Fruit fly (Drosophila melanogaster) whole organism, wandering third instar larva: ENCODE results near the gene CG11889.

Experiments used
- foxo ChIP-seq, 2 experiments: fragments of 200-800 bp; sonication (Bioruptor generic); optimal IDR thresholded peaks; 2 replicates in 1 of 2; 3 replicates in 1 of 2; lab custom pipeline; 2016 to 2017; ENCODE audit warnings: missing biosample characterization in 2 of 2, missing genetic modification characterization in 2 of 2
- h ChIP-seq: fragments of 200-800 bp; sonication (Bioruptor generic); optimal IDR thresholded peaks from 3 replicates; lab custom pipeline; 2016; ENCODE audit warnings: missing biosample characterization, mild to moderate bottlenecking, missing genetic modification characterization
- pan ChIP-seq: fragments of >200 bp; optimal IDR thresholded peaks from 2 replicates; lab custom pipeline; 2017

- TF ChIP-seq foxo (GFP tag; optimal IDR thresholded peaks at IDR 0.05; lab: Kevin White, UChicago): no peak
- TF ChIP-seq pan (lab: Kevin White, UChicago): no peak
- peak; percentile 19 for TF ChIP-seq h (GFP tag; lab: Kevin White, UChicago)
These were observed 43.8 kb downstream of the CG11889 start, which contains the start of gene CG31087 for dm6 chr3R:25313771-25314170.
